Worm (Caenorhabditis elegans): ENCODE measurements around the gene srab-24.

DNA sequence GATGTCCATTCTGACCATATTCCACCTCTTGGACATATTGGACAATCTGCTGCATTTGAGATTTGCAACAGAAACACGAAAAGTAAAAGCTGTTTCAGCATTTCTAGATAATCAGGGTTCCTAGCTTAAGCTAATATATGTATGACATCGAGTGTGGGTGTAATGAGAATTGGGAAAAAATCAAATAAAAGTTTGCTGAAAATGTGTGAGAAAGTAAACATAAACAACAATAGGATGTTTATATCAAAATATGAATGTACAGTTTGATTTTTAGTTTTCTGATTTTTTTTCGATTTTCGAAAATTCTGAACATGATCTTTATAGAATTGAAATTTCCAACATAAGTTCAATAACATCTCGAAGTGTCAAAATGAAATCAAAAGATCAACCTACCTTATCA is 19.2 kb downstream of the srab-24 start, which contains the start of gene F02H6.6:
- TF ChIP-seq Y116A8C.19 (tag; optimal IDR thresholded peaks at IDR 0.05; ENCODE audit: borderline replicate concordance) (no peak), jun-1 (tag; optimal IDR thresholded peaks at IDR 0.05) (no peak), elt-2 (tag; optimal IDR thresholded peaks at IDR 0.05) (no peak), tbx-2 (tag; optimal IDR thresholded peaks at IDR 0.05) (no peak), dsc-1 (tag; optimal IDR thresholded peaks at IDR 0.05) (no peak), egl-27 (tag; optimal IDR thresholded peaks at IDR 0.05) (no peak), ama-1 (optimal IDR thresholded peaks at IDR 0.05) (no peak)
